Worm (Caenorhabditis elegans): Measurements from ENCODE around the gene sos-1.

DNA sequence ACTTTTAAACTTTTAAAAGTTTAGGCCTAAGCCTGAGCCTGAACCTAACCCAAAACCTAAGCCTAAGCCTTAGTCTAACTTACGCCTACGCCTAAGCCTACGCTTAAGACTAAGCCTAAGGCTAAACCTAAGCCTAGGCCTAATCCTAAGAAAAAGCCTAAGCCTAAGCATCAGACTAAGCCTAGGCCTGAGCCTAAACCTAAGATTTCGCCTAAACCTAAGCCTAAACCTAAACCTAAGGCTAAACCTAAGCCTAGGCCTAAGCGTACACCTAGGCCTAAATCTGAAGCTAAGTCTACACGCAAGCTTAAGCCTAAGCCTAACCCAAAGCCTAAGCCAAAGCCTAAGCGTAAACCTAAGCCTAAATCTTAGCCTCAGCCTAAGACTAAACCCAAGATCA, 38.7 kb downstream of the sos-1 start:
- no peak for TF ChIP-seq ama-1 (optimal IDR thresholded peaks at IDR 0.05)
- TF ChIP-seq snpc-4 (tag; optimal IDR thresholded peaks at IDR 0.05), result no peak
- TF ChIP-seq pha-4 (tag; optimal IDR thresholded peaks at IDR 0.05), result no peak
- no peak for TF ChIP-seq pqm-1 (tag; optimal IDR thresholded peaks at IDR 0.05)
- no peak for TF ChIP-seq nhr-237 (tag; optimal IDR thresholded peaks at IDR 0.05)
- no peak for TF ChIP-seq skn-1 (tag; optimal IDR thresholded peaks at IDR 0.05)
- TF ChIP-seq fos-1 (tag; optimal IDR thresholded peaks at IDR 0.05), result no peak
- TF ChIP-seq unc-62 (GFP tag; optimal IDR thresholded peaks at IDR 0.05), result no peak
- no peak for TF ChIP-seq ZK546.5 (tag; optimal IDR thresholded peaks at IDR 0.05)
- TF ChIP-seq mml-1 (tag; optimal IDR thresholded peaks at IDR 0.05), result no peak
- TF ChIP-seq unc-39 (tag; optimal IDR thresholded peaks at IDR 0.05), result no peak
- no peak for TF ChIP-seq R02D3.7 (tag; optimal IDR thresholded peaks at IDR 0.05)
- TF ChIP-seq nhr-28 (tag; optimal IDR thresholded peaks at IDR 0.05), result no peak
